Fruit fly (Drosophila melanogaster) whole organism, embryonic: ENCODE results near the gene zetaCOP.

Experiments
- Adf1 ChIP-seq: fragments of 200-800 bp; sonication (Bioruptor generic); IDR thresholded peaks from 2 replicates; pipeline ENCODE4 v1.3.6; 2022; ENCODE audit warnings: missing biosample characterization, missing genetic modification characterization
- Atf6 ChIP-seq: fragments of 200-800 bp; sonication (Bioruptor generic); IDR thresholded peaks from 2 replicates; pipeline ENCODE4 v1.3.6; 2022; ENCODE audit warnings: missing biosample characterization, missing genetic modification characterization
- CG10147 ChIP-seq: fragments of 200-800 bp; sonication (Bioruptor generic); optimal IDR thresholded peaks from 2 replicates; lab custom pipeline; 2019; ENCODE audit warnings: missing biosample characterization, mild to moderate bottlenecking, missing genetic modification characterization, moderate library complexity
- CG10654 ChIP-seq: fragments of 200-800 bp; sonication (Bioruptor generic); optimal IDR thresholded peaks from 2 replicates; lab custom pipeline; 2016; ENCODE audit warnings: missing biosample characterization, missing genetic modification characterization
- CG11247 ChIP-seq: fragments of 200-800 bp; sonication (Bioruptor generic); IDR thresholded peaks from 2 replicates; pipeline ENCODE4 v1.3.6; 2022; ENCODE audit warnings: missing biosample characterization, missing genetic modification characterization
- CG17802 ChIP-seq: fragments of 200-800 bp; sonication (Bioruptor generic); optimal IDR thresholded peaks from 2 replicates; lab custom pipeline; 2018; ENCODE audit warnings: missing biosample characterization, mild to moderate bottlenecking, missing genetic modification characterization, moderate library complexity
- CG2129 ChIP-seq: fragments of 200-800 bp; sonication (Bioruptor generic); IDR thresholded peaks from 2 replicates; pipeline ENCODE4 v1.3.6; 2022; ENCODE audit warnings: missing biosample characterization, missing genetic modification characterization; ENCODE audit not compliant: partially characterized antibody
- CG2199 ChIP-seq: fragments of 200-800 bp; sonication (Bioruptor generic); IDR thresholded peaks from 3 replicates; pipeline ENCODE4 v1.3.6; 2022; ENCODE audit warnings: missing biosample characterization, missing genetic modification characterization
- CG30020 ChIP-seq: fragments of 200-800 bp; optimal IDR thresholded peaks from 2 replicates; lab custom pipeline; 2019; ENCODE audit warnings: missing biosample characterization, mild to moderate bottlenecking, missing genetic modification characterization, moderate library complexity
- CG3065 ChIP-seq: fragments of 200-800 bp; sonication (Bioruptor generic); optimal IDR thresholded peaks from 2 replicates; lab custom pipeline; 2016; ENCODE audit warnings: missing biosample characterization, missing genetic modification characterization
- CG34224 ChIP-seq: fragments of 200-800 bp; sonication (Bioruptor generic); IDR thresholded peaks from 3 replicates; pipeline ENCODE4 v1.3.6; 2022; ENCODE audit warnings: missing biosample characterization, missing genetic modification characterization; ENCODE audit not compliant: partially characterized antibody
- CG4617 ChIP-seq: fragments of 200-800 bp; sonication (Bioruptor generic); optimal IDR thresholded peaks from 3 replicates; lab custom pipeline; 2016; ENCODE audit warnings: missing biosample characterization, missing genetic modification characterization, borderline replicate concordance
- CG4820 ChIP-seq: fragments of 200-800 bp; sonication (Bioruptor generic); optimal IDR thresholded peaks from 3 replicates; lab custom pipeline; 2016; ENCODE audit warnings: missing biosample characterization, missing genetic modification characterization
- CG6654 ChIP-seq: fragments of 200-800 bp; sonication (Bioruptor generic); optimal IDR thresholded peaks from 2 replicates; lab custom pipeline; 2017; ENCODE audit warnings: missing biosample characterization, mild to moderate bottlenecking, missing genetic modification characterization
- CG8290 ChIP-seq, 3 experiments: fragments of 200-800 bp; sonication (Bioruptor generic); optimal IDR thresholded peaks; 2 replicates each; lab custom pipeline; 2016 to 2019; ENCODE audit warnings: missing biosample characterization in 3 of 3, missing genetic modification characterization in 3 of 3, mild to moderate bottlenecking in 2 of 3, moderate library complexity in 1 of 3
- CG8359 ChIP-seq: fragments of 200-800 bp; sonication (Bioruptor generic); optimal IDR thresholded peaks from 2 replicates; lab custom pipeline; 2017; ENCODE audit warnings: missing biosample characterization, mild to moderate bottlenecking, missing genetic modification characterization, borderline replicate concordance
- CG8478 ChIP-seq: fragments of >200 bp; optimal IDR thresholded peaks from 2 replicates; lab custom pipeline; 2018
- Chrac-16 ChIP-seq: fragments of 200-800 bp; sonication (Bioruptor generic); optimal IDR thresholded peaks from 3 replicates; lab custom pipeline; 2016; ENCODE audit warnings: missing biosample characterization, missing genetic modification characterization
- D ChIP-seq, 2 experiments: fragments of 200-800 bp in 1 of 2; fragments of >200 bp in 1 of 2; sonication (Bioruptor generic) in 1 of 2; optimal IDR thresholded peaks; 2 replicates in 1 of 2; 3 replicates in 1 of 2; lab custom pipeline; 2017; ENCODE audit warnings: mild to moderate bottlenecking in 1 of 2, missing biosample characterization in 1 of 2, missing genetic modification characterization in 1 of 2, missing genetic modification reagents in 1 of 2
- Ets97D ChIP-seq: fragments of 200-800 bp; sonication (Bioruptor generic); optimal IDR thresholded peaks from 3 replicates; lab custom pipeline; 2016; ENCODE audit warnings: missing biosample characterization, missing genetic modification characterization
- Hey ChIP-seq: fragments of 200-800 bp; sonication (Bioruptor generic); optimal IDR thresholded peaks from 3 replicates; lab custom pipeline; 2018; ENCODE audit warnings: missing biosample characterization, mild to moderate bottlenecking, missing genetic modification characterization
- HmgZ ChIP-seq: fragments of 200-800 bp; sonication (Bioruptor generic); optimal IDR thresholded peaks from 2 replicates; lab custom pipeline; 2018; ENCODE audit warnings: missing biosample characterization, mild to moderate bottlenecking, missing genetic modification characterization
- Hr78 ChIP-seq, 2 experiments: fragments of 200-800 bp in 1 of 2; fragments of >200 bp in 1 of 2; sonication (Bioruptor generic) in 1 of 2; optimal IDR thresholded peaks; 2 replicates each; lab custom pipeline; 2017 to 2019; ENCODE audit warnings: missing biosample characterization in 2 of 2, missing genetic modification characterization in 2 of 2, mild to moderate bottlenecking in 1 of 2, moderate library complexity in 1 of 2
- Lpt ChIP-seq: fragments of >200 bp; optimal IDR thresholded peaks from 2 replicates; lab custom pipeline; 2018; ENCODE audit warnings: missing biosample characterization, missing genetic modification characterization
- MBD-R2 ChIP-seq: fragments of 200-800 bp; sonication (Bioruptor generic); IDR thresholded peaks from 2 replicates; pipeline ENCODE4 v1.3.6; 2022; ENCODE audit warnings: missing biosample characterization, missing genetic modification characterization
- MESR4 ChIP-seq: fragments of 200-800 bp; sonication (Bioruptor generic); optimal IDR thresholded peaks from 2 replicates; lab custom pipeline; 2018; ENCODE audit warnings: missing biosample characterization, mild to moderate bottlenecking, missing genetic modification characterization, moderate library complexity
- Rfx ChIP-seq: fragments of 200-800 bp; sonication (Bioruptor generic); IDR thresholded peaks from 2 replicates; pipeline ENCODE4 v1.3.6; 2022; ENCODE audit warnings: missing biosample characterization, missing genetic modification characterization
- Tbp ChIP-seq: fragments of >200 bp; optimal IDR thresholded peaks from 2 replicates; lab custom pipeline; 2018; ENCODE audit warnings: missing biosample characterization, missing genetic modification characterization
- ac ChIP-seq: fragments of 200-800 bp; sonication (Bioruptor generic); optimal IDR thresholded peaks from 3 replicates; lab custom pipeline; 2017; ENCODE audit warnings: missing biosample characterization, mild to moderate bottlenecking, missing genetic modification characterization
- bcd ChIP-seq: fragments of 200-800 bp; sonication (Bioruptor generic); optimal IDR thresholded peaks from 2 replicates; lab custom pipeline; 2017; ENCODE audit warnings: missing biosample characterization, mild to moderate bottlenecking, missing genetic modification characterization
- bsh ChIP-seq, 2 experiments: fragments of 200-800 bp; sonication (Bioruptor generic); optimal IDR thresholded peaks; 2 replicates each; lab custom pipeline; 2017 to 2018; ENCODE audit warnings: mild to moderate bottlenecking in 2 of 2, missing biosample characterization in 2 of 2, missing genetic modification characterization in 2 of 2, moderate library complexity in 1 of 2
- chinmo ChIP-seq: fragments of 200-800 bp; sonication (Bioruptor generic); IDR thresholded peaks from 4 replicates; pipeline ENCODE4 v1.3.6; 2022; ENCODE audit warnings: missing biosample characterization, missing genetic modification characterization; ENCODE audit not compliant: partially characterized antibody
- crol ChIP-seq: fragments of 200-800 bp; sonication (Bioruptor generic); IDR thresholded peaks from 2 replicates; pipeline ENCODE4 v1.3.6; 2022; ENCODE audit warnings: missing biosample characterization, missing genetic modification characterization
- cwo ChIP-seq: fragments of 200-800 bp; sonication (Bioruptor generic); optimal IDR thresholded peaks from 3 replicates; lab custom pipeline; 2017; ENCODE audit warnings: missing biosample characterization, missing genetic modification characterization, mild to moderate bottlenecking, moderate library complexity, missing genetic modification reagents
- grau ChIP-seq: fragments of 200-800 bp; optimal IDR thresholded peaks from 3 replicates; lab custom pipeline; 2019; ENCODE audit warnings: missing biosample characterization, mild to moderate bottlenecking, missing genetic modification characterization, moderate library complexity
- grn ChIP-seq: fragments of 200-800 bp; sonication (Bioruptor generic); optimal IDR thresholded peaks from 3 replicates; lab custom pipeline; 2017; ENCODE audit warnings: missing biosample characterization, missing genetic modification characterization
- gsb ChIP-seq: fragments of 200-800 bp; sonication (Bioruptor generic); IDR thresholded peaks from 2 replicates; pipeline ENCODE4 v1.3.6; 2022; ENCODE audit warnings: missing biosample characterization, missing genetic modification characterization
- ham ChIP-seq: fragments of 200-800 bp; sonication (Bioruptor generic); IDR thresholded peaks from 2 replicates; pipeline ENCODE4 v1.3.6; 2022; ENCODE audit warnings: missing biosample characterization, missing genetic modification characterization
- jumu ChIP-seq: fragments of 200-800 bp; sonication (Bioruptor generic); optimal IDR thresholded peaks from 3 replicates; lab custom pipeline; 2016; ENCODE audit warnings: missing biosample characterization, missing genetic modification characterization
- nerfin-1 ChIP-seq: fragments of 200-800 bp; sonication (Bioruptor generic); optimal IDR thresholded peaks from 3 replicates; lab custom pipeline; 2019; ENCODE audit warnings: missing biosample characterization, mild to moderate bottlenecking, missing genetic modification characterization, moderate library complexity
- oc ChIP-seq: fragments of 200-800 bp; sonication (Bioruptor generic); optimal IDR thresholded peaks from 2 replicates; lab custom pipeline; 2018; ENCODE audit warnings: missing biosample characterization, mild to moderate bottlenecking, missing genetic modification characterization, moderate library complexity
- peb ChIP-seq: fragments of 200-800 bp; sonication (Bioruptor generic); IDR thresholded peaks from 2 replicates; pipeline ENCODE4 v1.3.6; 2022; ENCODE audit warnings: missing biosample characterization, missing genetic modification characterization
- pnt ChIP-seq: fragments of 200-800 bp; sonication (Bioruptor generic); optimal IDR thresholded peaks from 3 replicates; lab custom pipeline; 2016; ENCODE audit warnings: missing biosample characterization, missing genetic modification characterization
- pum ChIP-seq: fragments of 200-800 bp; sonication (Bioruptor generic); optimal IDR thresholded peaks from 2 replicates; lab custom pipeline; 2016; ENCODE audit warnings: missing biosample characterization, missing genetic modification characterization
- sc ChIP-seq, 3 experiments: fragments of >200 bp in 2 of 3; fragments of 200-800 bp in 1 of 3; sonication (Bioruptor generic) in 1 of 3; optimal IDR thresholded peaks; 2 replicates in 2 of 3; 3 replicates in 1 of 3; lab custom pipeline; 2017; ENCODE audit warnings: mild to moderate bottlenecking in 1 of 3, missing biosample characterization in 1 of 3, missing genetic modification characterization in 1 of 3, missing genetic modification reagents in 1 of 3
- sd ChIP-seq: fragments of 200-800 bp; sonication (Bioruptor generic); optimal IDR thresholded peaks from 3 replicates; lab custom pipeline; 2018; ENCODE audit warnings: missing biosample characterization, mild to moderate bottlenecking, missing genetic modification characterization, moderate library complexity

Gene zetaCOP

dm6 chr3L:16695076-16695847 is 21.9 kb upstream of the zetaCOP start (continued):
- TF ChIP-seq Hr78 (GFP tag; optimal IDR thresholded peaks at IDR 0.05; lab: Kevin White, UChicago): peak in 1 of 2 experiments; percentile 69
- peak; percentile 68 for TF ChIP-seq sd (tag; lab: Kevin White, UChicago)
- no peak for TF ChIP-seq pnt (GFP tag; lab: Kevin White, UChicago)
- TF ChIP-seq CG3065 (GFP tag; lab: Kevin White, UChicago): no peak
- TF ChIP-seq oc: peak; percentile 31
- 0 out of 4 replicates have a peak, but pooled peaks have one; percentile 52 for TF ChIP-seq chinmo

dm6 chr3L:16693844-16694243 is 20.5 kb upstream of the zetaCOP start:
- TF ChIP-seq CG30020 (tag; lab: Kevin White, UChicago): no peak
- TF ChIP-seq Hey (tag; lab: Kevin White, UChicago): peak; percentile 14
- TF ChIP-seq grn (GFP tag; lab: Kevin White, UChicago): peak; percentile 96
- TF ChIP-seq grau (tag; lab: Kevin White, UChicago): no peak
- TF ChIP-seq bcd: no peak
- TF ChIP-seq CG17802 (tag; lab: Kevin White, UChicago): no peak
- TF ChIP-seq CG11247 (GFP tag; lab: Robert Waterston, UW): no peak
- TF ChIP-seq crol (GFP tag; lab: Robert Waterston, UW): peak; percentile 90
- no peak for TF ChIP-seq CG10654 (GFP tag; lab: Kevin White, UChicago)
- no peak for TF ChIP-seq CG6654
- no peak for TF ChIP-seq CG34224 (GFP tag; lab: Robert Waterston, UW)
- no peak for TF ChIP-seq Hr78 (GFP tag; optimal IDR thresholded peaks at IDR 0.05; lab: Kevin White, UChicago)
- TF ChIP-seq cwo (GFP tag; lab: Kevin White, UChicago): peak; percentile 22
- TF ChIP-seq pum (GFP tag; lab: Kevin White, UChicago): no peak
- no peak for TF ChIP-seq nerfin-1 (tag; lab: Kevin White, UChicago)
- TF ChIP-seq sc (optimal IDR thresholded peaks at IDR 0.05; lab: Kevin White, UChicago): no peak
- no peak for TF ChIP-seq sc (GFP tag; optimal IDR thresholded peaks at IDR 0.05; lab: Kevin White, UChicago)
- 0 out of 3 replicates have a peak, but pooled peaks have one; percentile 57 for TF ChIP-seq CG2199
- TF ChIP-seq MESR4 (GFP tag; lab: Kevin White, UChicago): no peak
- TF ChIP-seq gsb: no peak
- no peak for TF ChIP-seq ac
- TF ChIP-seq Ets97D (GFP tag; lab: Kevin White, UChicago): no peak
- no peak for TF ChIP-seq Tbp (GFP tag; lab: Kevin White, UChicago)
- peak; percentile 18 for TF ChIP-seq HmgZ (tag; lab: Kevin White, UChicago)
- TF ChIP-seq CG2129: no peak
- TF ChIP-seq Chrac-16 (GFP tag; lab: Kevin White, UChicago): no peak
- no peak for TF ChIP-seq Adf1 (GFP tag; lab: Robert Waterston, UW)
- TF ChIP-seq CG8478: no peak
- TF ChIP-seq D (optimal IDR thresholded peaks at IDR 0.05; lab: Kevin White, UChicago): no peak
- TF ChIP-seq D (GFP tag; optimal IDR thresholded peaks at IDR 0.05; lab: Kevin White, UChicago): no peak
- no peak for TF ChIP-seq Atf6 (GFP tag; lab: Robert Waterston, UW)
- TF ChIP-seq CG4617 (GFP tag; lab: Kevin White, UChicago): no peak
- no peak for TF ChIP-seq CG4820
- peak; percentile 75; the same call in 1 of the 2 replicates for TF ChIP-seq ham (GFP tag; lab: Robert Waterston, UW)
- no peak for TF ChIP-seq CG8359 (GFP tag; lab: Kevin White, UChicago)
- TF ChIP-seq MBD-R2 (GFP tag; lab: Robert Waterston, UW): no peak
- TF ChIP-seq CG8290 (GFP tag; optimal IDR thresholded peaks at IDR 0.05; lab: Kevin White, UChicago): no peak
- peak in 1 of 2 experiments; percentile 42 for TF ChIP-seq CG8290 (tag; optimal IDR thresholded peaks at IDR 0.05; lab: Kevin White, UChicago)
- TF ChIP-seq jumu (GFP tag; lab: Kevin White, UChicago): no peak
- no peak for TF ChIP-seq peb
- TF ChIP-seq Lpt: no peak
- TF ChIP-seq CG10147 (GFP tag; lab: Kevin White, UChicago): no peak
- TF ChIP-seq Rfx: no peak
- TF ChIP-seq bsh (GFP tag; optimal IDR thresholded peaks at IDR 0.05; lab: Kevin White, UChicago): no peak
- TF ChIP-seq pnt (GFP tag; lab: Kevin White, UChicago): no peak
